Fruit fly (Drosophila melanogaster): Measurements from ENCODE around the gene drl.

DNA sequence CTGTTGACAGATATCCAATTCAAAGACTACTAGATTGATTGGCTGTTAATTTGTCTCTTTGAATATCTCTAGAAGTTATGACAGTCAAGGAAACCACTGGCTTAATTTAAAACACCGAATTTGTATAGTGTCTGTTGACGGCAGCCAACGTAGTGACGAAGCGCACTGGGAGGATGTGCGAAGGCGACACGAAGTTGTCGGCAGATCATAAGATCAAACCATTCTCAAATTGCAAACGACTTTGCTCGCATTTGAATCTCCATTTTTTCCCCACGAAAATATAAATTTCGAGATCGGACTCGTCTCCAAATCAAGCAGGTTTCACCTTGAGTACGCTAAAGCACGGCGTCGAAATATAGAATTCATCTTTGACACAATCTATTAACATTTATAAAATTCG is 7.4 kb upstream of the drl start, which contains the start of gene CG42688:
- TF ChIP-seq pan (optimal IDR thresholded peaks at IDR 0.05) (no peak), Dll (optimal IDR thresholded peaks at IDR 0.05) (no peak), CG8478 (optimal IDR thresholded peaks at IDR 0.05) (no peak), usp (GFP tag; optimal IDR thresholded peaks at IDR 0.05) (no peak)
